Worm (Caenorhabditis elegans): ENCODE measurements around the gene Y57A10C.11.

- TF ChIP-seq snpc-4 (tag; optimal IDR thresholded peaks at IDR 0.05) (no peak), zag-1 (tag; optimal IDR thresholded peaks at IDR 0.05) (no peak), nhr-237 (tag; optimal IDR thresholded peaks at IDR 0.05) (no peak), nhr-6 (tag; optimal IDR thresholded peaks at IDR 0.05) (no peak), nhr-76 (tag; optimal IDR thresholded peaks at IDR 0.05) (no peak)
Measured at ce11 chrII:12457275-12457674, 42.6 kb upstream of the Y57A10C.11 start, which contains the start of gene sre-38.
